Fruit fly (Drosophila melanogaster) whole organism, prepupa: ENCODE measurements around the gene sno.

ENCODE experiments used
- Blimp-1 ChIP-seq: fragments of 200-800 bp; sonication (Bioruptor generic); optimal IDR thresholded peaks from 3 replicates; lab custom pipeline; 2017; ENCODE audit warnings: missing biosample characterization, missing genetic modification characterization, mild to moderate bottlenecking, moderate library complexity, missing genetic modification reagents
- CG10631 ChIP-seq: fragments of 200-800 bp; sonication (Bioruptor generic); optimal IDR thresholded peaks from 2 replicates; lab custom pipeline; 2016; ENCODE audit warnings: missing biosample characterization, missing genetic modification characterization
- CG11294 ChIP-seq: fragments of 200-800 bp; sonication (Bioruptor generic); IDR thresholded peaks from 2 replicates; pipeline ENCODE4 v1.3.6; 2022; ENCODE audit warnings: missing biosample characterization, missing genetic modification characterization
- CG11762 ChIP-seq: fragments of 200-800 bp; sonication (Bioruptor generic); optimal IDR thresholded peaks from 3 replicates; lab custom pipeline; 2016; ENCODE audit warnings: missing biosample characterization, missing genetic modification characterization; ENCODE audit not compliant: insufficient read depth
- CG11902 ChIP-seq: fragments of 200-800 bp; sonication (Bioruptor generic); optimal IDR thresholded peaks from 3 replicates; lab custom pipeline; 2016; ENCODE audit warnings: missing biosample characterization, missing genetic modification characterization
- CG15336 ChIP-seq: fragments of 200-800 bp; sonication (Bioruptor generic); IDR thresholded peaks from 2 replicates; pipeline ENCODE4 v1.3.6; 2022; ENCODE audit warnings: missing biosample characterization, missing genetic modification characterization
- CG1621 ChIP-seq: fragments of 200-800 bp; sonication (Bioruptor generic); optimal IDR thresholded peaks from 3 replicates; lab custom pipeline; 2018; ENCODE audit warnings: missing biosample characterization, mild to moderate bottlenecking, missing genetic modification characterization
- CG16779 ChIP-seq: fragments of 200-800 bp; sonication (Bioruptor generic); optimal IDR thresholded peaks from 3 replicates; lab custom pipeline; 2017; ENCODE audit warnings: missing biosample characterization, mild to moderate bottlenecking, missing genetic modification characterization
- CG3032 ChIP-seq: fragments of 200-800 bp; optimal IDR thresholded peaks from 2 replicates; lab custom pipeline; 2019; ENCODE audit warnings: missing biosample characterization, mild to moderate bottlenecking, missing genetic modification characterization, moderate library complexity
- CG31627 ChIP-seq: fragments of 200-800 bp; sonication (Bioruptor generic); optimal IDR thresholded peaks from 3 replicates; lab custom pipeline; 2016; ENCODE audit warnings: missing biosample characterization, missing genetic modification characterization
- CG32006 ChIP-seq: fragments of 200-800 bp; sonication (Bioruptor generic); optimal IDR thresholded peaks from 3 replicates; lab custom pipeline; 2017; ENCODE audit warnings: missing biosample characterization, mild to moderate bottlenecking, missing genetic modification characterization
- CG34406 ChIP-seq: fragments of 200-800 bp; sonication (Bioruptor generic); optimal IDR thresholded peaks from 3 replicates; lab custom pipeline; 2016; ENCODE audit warnings: missing biosample characterization, missing genetic modification characterization
- CG4318 ChIP-seq: fragments of 200-800 bp; sonication (Bioruptor generic); optimal IDR thresholded peaks from 3 replicates; lab custom pipeline; 2017; ENCODE audit warnings: missing biosample characterization, mild to moderate bottlenecking, missing genetic modification characterization
- CG6163 ChIP-seq: fragments of 200-800 bp; sonication (Bioruptor generic); IDR thresholded peaks from 3 replicates; pipeline ENCODE4 v1.3.6; 2022; ENCODE audit warnings: missing biosample characterization, missing genetic modification characterization
- CG6276 ChIP-seq: fragments of 200-800 bp; sonication (Bioruptor generic); optimal IDR thresholded peaks from 2 replicates; lab custom pipeline; 2017; ENCODE audit warnings: missing biosample characterization, mild to moderate bottlenecking, missing genetic modification characterization
- CG6792 ChIP-seq: fragments of 200-800 bp; sonication (Bioruptor generic); optimal IDR thresholded peaks from 3 replicates; lab custom pipeline; 2016; ENCODE audit warnings: missing biosample characterization, missing genetic modification characterization
- CG6808 ChIP-seq: fragments of 200-800 bp; sonication (Bioruptor generic); optimal IDR thresholded peaks from 3 replicates; lab custom pipeline; 2017; ENCODE audit warnings: missing biosample characterization, missing genetic modification characterization, mild to moderate bottlenecking, moderate library complexity, missing genetic modification reagents
- CG7368 ChIP-seq: fragments of 200-800 bp; sonication (Bioruptor generic); optimal IDR thresholded peaks from 3 replicates; lab custom pipeline; 2016; ENCODE audit warnings: missing biosample characterization, missing genetic modification characterization
- CG8319 ChIP-seq: fragments of 200-800 bp; sonication (Bioruptor generic); optimal IDR thresholded peaks from 3 replicates; lab custom pipeline; 2016; ENCODE audit warnings: missing biosample characterization, missing genetic modification characterization
- CG8632 ChIP-seq: fragments of 200-800 bp; sonication (Bioruptor generic); optimal IDR thresholded peaks from 3 replicates; lab custom pipeline; 2016; ENCODE audit warnings: missing biosample characterization, missing genetic modification characterization
- Eip75B ChIP-seq: fragments of 200-800 bp; sonication (Bioruptor generic); optimal IDR thresholded peaks from 3 replicates; lab custom pipeline; 2016; ENCODE audit warnings: missing biosample characterization, missing genetic modification characterization
- Eip78C ChIP-seq: fragments of 200-800 bp; sonication (Bioruptor generic); peaks from one replicate; lab custom pipeline; 2016; ENCODE audit warnings: missing biosample characterization, missing genetic modification characterization
- Ets96B ChIP-seq: fragments of 200-800 bp; optimal IDR thresholded peaks from 2 replicates; lab custom pipeline; 2019; ENCODE audit warnings: missing biosample characterization, mild to moderate bottlenecking, missing genetic modification characterization, moderate library complexity
- Gug ChIP-seq: fragments of 200-800 bp; sonication (Bioruptor generic); IDR thresholded peaks from 2 replicates; pipeline ENCODE4 v1.3.6; 2022; ENCODE audit warnings: missing biosample characterization, missing genetic modification characterization
- Hr38 ChIP-seq: sonication (Bioruptor generic); optimal IDR thresholded peaks from 2 replicates; lab custom pipeline; 2016; ENCODE audit warnings: missing biosample characterization, missing genetic modification characterization
- Hr39 ChIP-seq: fragments of 200-800 bp; sonication (Bioruptor generic); optimal IDR thresholded peaks from 2 replicates; lab custom pipeline; 2016; ENCODE audit warnings: missing biosample characterization, missing genetic modification characterization
- Hr4 ChIP-seq: fragments of 200-800 bp; sonication (Bioruptor generic); optimal IDR thresholded peaks from 3 replicates; lab custom pipeline; 2016; ENCODE audit warnings: missing biosample characterization, missing genetic modification characterization
- Lpt ChIP-seq: fragments of 200-800 bp; sonication (Bioruptor generic); optimal IDR thresholded peaks from 3 replicates; lab custom pipeline; 2016; ENCODE audit warnings: missing biosample characterization, missing genetic modification characterization
- Met ChIP-seq: fragments of 200-800 bp; sonication (Bioruptor generic); optimal IDR thresholded peaks from 3 replicates; lab custom pipeline; 2016; ENCODE audit warnings: missing biosample characterization, missing genetic modification characterization
- OdsH ChIP-seq: fragments of 200-800 bp; sonication (Bioruptor generic); optimal IDR thresholded peaks from 3 replicates; lab custom pipeline; 2016; ENCODE audit warnings: missing biosample characterization, missing genetic modification characterization
- Smox ChIP-seq: fragments of 200-800 bp; sonication (Bioruptor generic); optimal IDR thresholded peaks from 3 replicates; lab custom pipeline; 2016; ENCODE audit warnings: missing biosample characterization, missing genetic modification characterization
- Sox102F ChIP-seq: fragments of 200-800 bp; sonication (Bioruptor generic); optimal IDR thresholded peaks from 2 replicates; lab custom pipeline; 2016; ENCODE audit warnings: missing biosample characterization, mild to moderate bottlenecking, missing genetic modification characterization
- Sox14 ChIP-seq: fragments of 200-800 bp; sonication (Bioruptor generic); optimal IDR thresholded peaks from 3 replicates; lab custom pipeline; 2016; ENCODE audit warnings: missing biosample characterization, missing genetic modification characterization
- Sox15 ChIP-seq: fragments of 200-800 bp; sonication (Bioruptor generic); optimal IDR thresholded peaks from 3 replicates; lab custom pipeline; 2016; ENCODE audit warnings: missing biosample characterization, missing genetic modification characterization
- achi ChIP-seq: fragments of 200-800 bp; sonication (Bioruptor generic); optimal IDR thresholded peaks from 3 replicates; lab custom pipeline; 2016; ENCODE audit warnings: missing biosample characterization, missing genetic modification characterization
- acj6 ChIP-seq: fragments of 200-800 bp; sonication (Bioruptor generic); optimal IDR thresholded peaks from 3 replicates; lab custom pipeline; 2016; ENCODE audit warnings: missing biosample characterization, missing genetic modification characterization
- cyc ChIP-seq: fragments of 200-800 bp; sonication (Bioruptor generic); optimal IDR thresholded peaks from 3 replicates; lab custom pipeline; 2016; ENCODE audit warnings: missing biosample characterization, missing genetic modification characterization
- dac ChIP-seq: fragments of 200-800 bp; sonication (Bioruptor generic); optimal IDR thresholded peaks from 2 replicates; lab custom pipeline; 2017; ENCODE audit warnings: missing biosample characterization, mild to moderate bottlenecking, missing genetic modification characterization
- esn ChIP-seq: fragments of 200-800 bp; sonication (Bioruptor generic); optimal IDR thresholded peaks from 2 replicates; lab custom pipeline; 2016; ENCODE audit warnings: missing biosample characterization, mild to moderate bottlenecking, missing genetic modification characterization, moderate library complexity
- fd59A ChIP-seq: fragments of 200-800 bp; sonication (Bioruptor generic); optimal IDR thresholded peaks from 2 replicates; lab custom pipeline; 2017; ENCODE audit warnings: missing biosample characterization, mild to moderate bottlenecking, missing genetic modification characterization, missing genetic modification reagents
- fd85E ChIP-seq: fragments of 200-800 bp; sonication (Bioruptor generic); optimal IDR thresholded peaks from 3 replicates; lab custom pipeline; 2016; ENCODE audit warnings: missing biosample characterization, missing genetic modification characterization
- net ChIP-seq: fragments of 200-800 bp; sonication (Bioruptor generic); optimal IDR thresholded peaks from 3 replicates; lab custom pipeline; 2016; ENCODE audit warnings: missing biosample characterization, missing genetic modification characterization
- pdm3 ChIP-seq: fragments of 200-800 bp; sonication (Bioruptor generic); optimal IDR thresholded peaks from 3 replicates; lab custom pipeline; 2016; ENCODE audit warnings: missing biosample characterization, missing genetic modification characterization
- salr ChIP-seq, 2 experiments: fragments of 200-800 bp; sonication (Bioruptor generic); optimal IDR thresholded peaks; 3 replicates each; lab custom pipeline; 2016 to 2018; ENCODE audit warnings: missing biosample characterization in 2 of 2, missing genetic modification characterization in 2 of 2, mild to moderate bottlenecking in 1 of 2
- spab ChIP-seq: fragments of 200-800 bp; sonication (Bioruptor generic); optimal IDR thresholded peaks from 2 replicates; lab custom pipeline; 2017; ENCODE audit warnings: missing biosample characterization, mild to moderate bottlenecking, missing genetic modification characterization, missing genetic modification reagents
- ss ChIP-seq, 2 experiments: fragments of 200-800 bp; sonication (Bioruptor generic); optimal IDR thresholded peaks; 2 replicates in 1 of 2; 3 replicates in 1 of 2; lab custom pipeline; 2017 to 2018; ENCODE audit warnings: mild to moderate bottlenecking in 2 of 2, missing biosample characterization in 2 of 2, missing genetic modification characterization in 2 of 2, moderate library complexity in 1 of 2
- svp ChIP-seq: fragments of 200-800 bp; sonication (Bioruptor generic); peaks from one replicate; lab custom pipeline; 2016; ENCODE audit warnings: missing biosample characterization, missing genetic modification characterization
- topi ChIP-seq: fragments of 200-800 bp; sonication (Bioruptor generic); optimal IDR thresholded peaks from 3 replicates; lab custom pipeline; 2016; ENCODE audit warnings: missing biosample characterization, missing genetic modification characterization
- vri ChIP-seq: fragments of 200-800 bp; sonication (Bioruptor generic); optimal IDR thresholded peaks from 3 replicates; lab custom pipeline; 2016; ENCODE audit warnings: missing biosample characterization, mild to moderate bottlenecking, missing genetic modification characterization

sno gene

dm6 chrX:13256967-13257366 is 45.5 kb upstream of the sno start (continued):
- TF ChIP-seq Sox15 (no peak), salr (GFP tag; optimal IDR thresholded peaks at IDR 0.05; lab: Kevin White, UChicago) (no peak), topi (GFP tag; lab: Kevin White, UChicago) (no peak), CG11294 (GFP tag; lab: Robert Waterston, UW) (no peak), CG31627 (GFP tag; lab: Kevin White, UChicago) (no peak), CG7368 (no peak), Blimp-1 (no peak), spab (GFP tag; lab: Kevin White, UChicago) (no peak), Hr39 (GFP tag; lab: Kevin White, UChicago) (no peak), pdm3 (GFP tag; lab: Kevin White, UChicago) (no peak), CG1621 (tag; lab: Kevin White, UChicago) (no peak), Met (no peak), CG8319 (no peak), CG3032 (tag; lab: Kevin White, UChicago) (peak; percentile 11), Ets96B (no peak), fd85E (GFP tag; lab: Kevin White, UChicago) (no peak), CG6163 (peak; percentile 12; the same call in 1 of the 3 replicates), dac (GFP tag; lab: Kevin White, UChicago) (no peak), CG6792 (GFP tag; lab: Kevin White, UChicago) (no peak), svp (GFP tag; lab: Kevin White, UChicago) (no peak)

dm6 chrX:13254442-13254841 is 43.0 kb upstream of the sno start:
- TF ChIP-seq salr (GFP tag; optimal IDR thresholded peaks at IDR 0.05; lab: Kevin White, UChicago) (no peak), acj6 (GFP tag; lab: Kevin White, UChicago) (no peak), CG6808 (GFP tag; lab: Kevin White, UChicago) (no peak), CG7368 (peak; percentile 12), Sox14 (GFP tag; lab: Kevin White, UChicago) (no peak), achi (GFP tag; lab: Kevin White, UChicago) (no peak), CG11902 (GFP tag; lab: Kevin White, UChicago) (no peak), CG11294 (GFP tag; lab: Robert Waterston, UW) (no peak), Ets96B (no peak), dac (GFP tag; lab: Kevin White, UChicago) (no peak), ss (GFP tag; optimal IDR thresholded peaks at IDR 0.05; lab: Kevin White, UChicago) (peak; percentile 26 to 41), Lpt (GFP tag; lab: Kevin White, UChicago) (no peak), OdsH (GFP tag; lab: Kevin White, UChicago) (no peak), Gug (GFP tag; lab: Robert Waterston, UW) (no peak), CG31627 (GFP tag; lab: Kevin White, UChicago) (no peak), svp (GFP tag; lab: Kevin White, UChicago) (peak; percentile 66), CG8319 (no peak), CG6276 (GFP tag; lab: Kevin White, UChicago) (no peak), vri (GFP tag; lab: Kevin White, UChicago) (peak; percentile 93), CG10631 (no peak), Met (peak; percentile 26), CG11762 (no peak), CG4318 (GFP tag; lab: Kevin White, UChicago) (no peak), Hr38 (GFP tag; lab: Kevin White, UChicago) (no peak), CG3032 (tag; lab: Kevin White, UChicago) (peak; percentile 16), fd85E (GFP tag; lab: Kevin White, UChicago) (no peak), Eip78C (GFP tag; lab: Kevin White, UChicago) (peak; percentile 67), Hr4 (no peak), Sox102F (peak; percentile 48), CG34406 (GFP tag; lab: Kevin White, UChicago) (peak; percentile 28), net (GFP tag; lab: Kevin White, UChicago) (no peak), CG6163 (peak; percentile 66; the same call in 2 of the 3 replicates), CG15336 (GFP tag; lab: Robert Waterston, UW) (no peak), Sox15 (no peak), CG8632 (no peak), CG32006 (GFP tag; lab: Kevin White, UChicago) (no peak), Smox (peak; percentile 7), cyc (GFP tag; lab: Kevin White, UChicago) (no peak), esn (GFP tag; lab: Kevin White, UChicago) (peak; percentile 41), pdm3 (GFP tag; lab: Kevin White, UChicago) (no peak), CG16779 (tag; lab: Kevin White, UChicago) (peak; percentile 38), Eip75B (GFP tag; lab: Kevin White, UChicago) (peak; percentile 1), fd59A (GFP tag; lab: Kevin White, UChicago) (no peak)
